Fruit fly (Drosophila melanogaster) whole organism, wandering third instar larva: ENCODE results near the gene sing.

Experiments
- GATAd ChIP-seq: sonication (Bioruptor generic); optimal IDR thresholded peaks from 2 replicates; lab custom pipeline; 2016; ENCODE audit warnings: missing biosample characterization, missing genetic modification characterization
- Hr78 ChIP-seq: fragments of >200 bp; optimal IDR thresholded peaks from 2 replicates; lab custom pipeline; 2017; ENCODE audit warnings: missing biosample characterization, missing genetic modification characterization
- Hr83 ChIP-seq: fragments of 200-300 bp; sonication (Bioruptor generic); optimal IDR thresholded peaks from 2 replicates; lab custom pipeline; 2016; ENCODE audit warnings: missing biosample characterization, mild to moderate bottlenecking, missing genetic modification characterization, moderate library complexity; ENCODE audit not compliant: poor library complexity, severe bottlenecking
- OdsH ChIP-seq: fragments of 200-800 bp; sonication (Bioruptor generic); optimal IDR thresholded peaks from 2 replicates; lab custom pipeline; 2016; ENCODE audit warnings: missing biosample characterization, mild to moderate bottlenecking, missing genetic modification characterization
- Rel ChIP-seq, 2 experiments: fragments of 200-800 bp; sonication (Bioruptor generic) in 1 of 2; optimal IDR thresholded peaks; 2 replicates in 1 of 2; 3 replicates in 1 of 2; lab custom pipeline; 2016 to 2019; ENCODE audit warnings: mild to moderate bottlenecking in 2 of 2, missing biosample characterization in 2 of 2, missing genetic modification characterization in 2 of 2, moderate library complexity in 1 of 2
- dsf ChIP-seq: sonication (Bioruptor generic); optimal IDR thresholded peaks from 2 replicates; lab custom pipeline; 2016; ENCODE audit warnings: missing biosample characterization, missing genetic modification characterization, borderline replicate concordance
- fru ChIP-seq: fragments of 200-800 bp; sonication (Bioruptor generic); optimal IDR thresholded peaks from 3 replicates; lab custom pipeline; 2016; ENCODE audit warnings: missing biosample characterization, mild to moderate bottlenecking, missing genetic modification characterization
- h ChIP-seq: fragments of 200-800 bp; sonication (Bioruptor generic); optimal IDR thresholded peaks from 3 replicates; lab custom pipeline; 2016; ENCODE audit warnings: missing biosample characterization, mild to moderate bottlenecking, missing genetic modification characterization
- tai ChIP-seq: sonication (Bioruptor generic); optimal IDR thresholded peaks from 2 replicates; lab custom pipeline; 2016; ENCODE audit warnings: missing biosample characterization, missing genetic modification characterization
- usp ChIP-seq: fragments of >200 bp; optimal IDR thresholded peaks from 2 replicates; lab custom pipeline; 2017; ENCODE audit warnings: missing biosample characterization, missing genetic modification characterization
- woc ChIP-seq: sonication (Bioruptor generic); optimal IDR thresholded peaks from 2 replicates; lab custom pipeline; 2016; ENCODE audit warnings: missing biosample characterization, mild to moderate bottlenecking, missing genetic modification characterization

- TF ChIP-seq Rel (GFP tag; optimal IDR thresholded peaks at IDR 0.05; lab: Kevin White, UChicago), result no peak
- peak; percentile 26 for TF ChIP-seq Rel (tag; optimal IDR thresholded peaks at IDR 0.05; lab: Kevin White, UChicago)
- no peak for TF ChIP-seq fru (GFP tag; lab: Kevin White, UChicago)
- no peak for TF ChIP-seq Hr78
- no peak for TF ChIP-seq h
- TF ChIP-seq tai (GFP tag; lab: Kevin White, UChicago), result no peak
- no peak for TF ChIP-seq usp (GFP tag; lab: Kevin White, UChicago)
- no peak for TF ChIP-seq GATAd (GFP tag; lab: Kevin White, UChicago)
- no peak for TF ChIP-seq woc
- TF ChIP-seq Hr83 (GFP tag; lab: Kevin White, UChicago), result peak; percentile 56
- TF ChIP-seq OdsH (GFP tag; lab: Kevin White, UChicago), result no peak
- TF ChIP-seq dsf (GFP tag; lab: Kevin White, UChicago), result no peak
These were observed 41.9 kb upstream of the sing start, which contains the start of gene Rok for dm6 chrX:16637106-16637590.
